Fruit fly (Drosophila melanogaster): Measurements from ENCODE around the gene CG14075.

CG14075 gene

dm6 chr3L:19021701-19022100, 36.9 kb downstream of the CG14075 start:
- TF ChIP-seq pad (GFP tag; optimal IDR thresholded peaks at IDR 0.05) = no peak
- TF ChIP-seq CG33017 (tag; optimal IDR thresholded peaks at IDR 0.05) = no peak
- TF ChIP-seq CG14711 (tag; optimal IDR thresholded peaks at IDR 0.05) = no peak
- TF ChIP-seq CG7045 (GFP tag; optimal IDR thresholded peaks at IDR 0.05) = no peak
- TF ChIP-seq CG5204 (GFP tag; optimal IDR thresholded peaks at IDR 0.05) = no peak
- TF ChIP-seq CG1620 (GFP tag; optimal IDR thresholded peaks at IDR 0.05) = no peak
- TF ChIP-seq CG12768 (GFP tag; optimal IDR thresholded peaks at IDR 0.05) = no peak
- no peak for TF ChIP-seq Crg-1 (GFP tag; optimal IDR thresholded peaks at IDR 0.05)
- TF ChIP-seq cnc (optimal IDR thresholded peaks at IDR 0.05) = no peak
- TF ChIP-seq CG7101 (tag; optimal IDR thresholded peaks at IDR 0.05) = no peak

- TF ChIP-seq Crg-1 (GFP tag; optimal IDR thresholded peaks at IDR 0.05) = no peak
- TF ChIP-seq Clk (GFP tag; optimal IDR thresholded peaks at IDR 0.05) = no peak
- TF ChIP-seq Hr96 (GFP tag; optimal IDR thresholded peaks at IDR 0.05) = no peak
- no peak for TF ChIP-seq pad (GFP tag; optimal IDR thresholded peaks at IDR 0.05)
- no peak for TF ChIP-seq CG12768 (GFP tag; optimal IDR thresholded peaks at IDR 0.05)
- no peak for TF ChIP-seq CG7101 (tag; optimal IDR thresholded peaks at IDR 0.05)
- TF ChIP-seq CG33017 (tag; optimal IDR thresholded peaks at IDR 0.05) = no peak
- no peak for TF ChIP-seq cnc (optimal IDR thresholded peaks at IDR 0.05)
- TF ChIP-seq CG11617 (GFP tag; optimal IDR thresholded peaks at IDR 0.05) = no peak
- no peak for TF ChIP-seq bab1 (GFP tag; optimal IDR thresholded peaks at IDR 0.05)
- TF ChIP-seq CG1620 (GFP tag; optimal IDR thresholded peaks at IDR 0.05) = no peak
- no peak for TF ChIP-seq cic (GFP tag; optimal IDR thresholded peaks at IDR 0.05)
- no peak for TF ChIP-seq CG7045 (GFP tag; optimal IDR thresholded peaks at IDR 0.05)
- TF ChIP-seq CG14711 (tag; optimal IDR thresholded peaks at IDR 0.05) = no peak
- no peak for TF ChIP-seq kay (GFP tag; ENCODE audit: borderline replicate concordance)
- TF ChIP-seq tj (GFP tag; optimal IDR thresholded peaks at IDR 0.05) = no peak
- no peak for TF ChIP-seq ovo (GFP tag; optimal IDR thresholded peaks at IDR 0.05)
Measured at dm6 chr3L:19024800-19025199, 40.0 kb downstream of the CG14075 start.

DNA sequence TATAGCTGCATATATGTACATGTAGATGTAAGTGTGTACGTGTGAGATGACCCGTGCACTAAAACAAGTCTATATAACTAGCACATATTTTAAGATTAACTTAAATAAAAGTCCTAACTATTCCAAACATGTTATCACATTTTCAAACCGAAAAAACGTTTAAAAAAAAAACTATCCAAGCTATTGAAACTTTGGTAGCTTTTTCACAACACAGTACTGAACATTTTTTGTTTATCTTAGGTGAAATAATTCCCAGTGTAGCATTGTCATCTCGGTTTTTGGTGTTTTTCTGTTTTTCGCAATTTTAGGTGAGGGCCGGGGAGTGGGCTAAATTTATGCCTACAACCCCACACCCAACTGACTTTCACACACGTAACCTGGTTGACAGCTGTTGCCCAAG, 42.4 kb downstream of the CG14075 start:
- TF ChIP-seq pad (GFP tag; optimal IDR thresholded peaks at IDR 0.05) (no peak), CG7101 (tag; optimal IDR thresholded peaks at IDR 0.05) (no peak), cic (GFP tag; optimal IDR thresholded peaks at IDR 0.05) (no peak), bab1 (GFP tag; optimal IDR thresholded peaks at IDR 0.05) (no peak), CG11617 (GFP tag; optimal IDR thresholded peaks at IDR 0.05) (no peak), Crg-1 (GFP tag; optimal IDR thresholded peaks at IDR 0.05) (no peak), Hr96 (GFP tag; optimal IDR thresholded peaks at IDR 0.05) (no peak), cnc (optimal IDR thresholded peaks at IDR 0.05) (no peak), kay (GFP tag; ENCODE audit: borderline replicate concordance) (no peak), ovo (GFP tag; optimal IDR thresholded peaks at IDR 0.05) (no peak), CG5204 (GFP tag; optimal IDR thresholded peaks at IDR 0.05) (no peak), Mnt (GFP tag; optimal IDR thresholded peaks at IDR 0.05) (no peak), toe (GFP tag; optimal IDR thresholded peaks at IDR 0.05) (no peak), CG14711 (tag; optimal IDR thresholded peaks at IDR 0.05) (no peak), CG7045 (GFP tag; optimal IDR thresholded peaks at IDR 0.05) (no peak)

dm6 chr3L:19031858-19032257, 47.1 kb downstream of the CG14075 start:
- TF ChIP-seq CG7101 (tag; optimal IDR thresholded peaks at IDR 0.05) (no peak), CG11617 (GFP tag; optimal IDR thresholded peaks at IDR 0.05) (no peak), Crg-1 (GFP tag; optimal IDR thresholded peaks at IDR 0.05) (no peak), ovo (GFP tag; optimal IDR thresholded peaks at IDR 0.05) (no peak), bab1 (GFP tag; optimal IDR thresholded peaks at IDR 0.05) (no peak), Mnt (GFP tag; optimal IDR thresholded peaks at IDR 0.05) (no peak), Hr96 (GFP tag; optimal IDR thresholded peaks at IDR 0.05) (no peak), toe (GFP tag; optimal IDR thresholded peaks at IDR 0.05) (no peak), kay (GFP tag; ENCODE audit: borderline replicate concordance) (no peak), CG5204 (GFP tag; optimal IDR thresholded peaks at IDR 0.05) (no peak)

DNA sequence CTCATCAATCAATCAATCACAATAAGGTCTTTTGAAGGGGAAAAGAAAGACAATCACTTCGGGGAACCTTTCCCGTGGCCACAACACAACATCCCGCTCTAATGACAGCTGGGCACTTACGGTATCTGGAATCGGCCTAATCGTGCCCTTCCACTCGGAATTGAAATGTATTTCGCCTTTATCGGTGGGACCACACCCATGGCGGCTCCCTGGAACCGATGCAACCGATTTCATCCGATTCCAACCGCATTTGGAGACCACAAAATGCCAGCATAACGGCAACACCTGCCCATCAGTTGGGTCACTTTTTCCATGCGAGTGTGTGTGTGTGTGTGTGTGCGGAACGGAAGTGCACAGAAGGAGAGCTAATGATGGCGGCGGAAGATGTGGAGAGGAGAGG, 47.9 kb downstream of the CG14075 start:
- no peak for TF ChIP-seq ovo (GFP tag; optimal IDR thresholded peaks at IDR 0.05)
- no peak for TF ChIP-seq CG7101 (tag; optimal IDR thresholded peaks at IDR 0.05)
- no peak for TF ChIP-seq Crg-1 (GFP tag; optimal IDR thresholded peaks at IDR 0.05)
- TF ChIP-seq kay (GFP tag; ENCODE audit: borderline replicate concordance) = no peak
- TF ChIP-seq Clk (GFP tag; optimal IDR thresholded peaks at IDR 0.05) = no peak
- no peak for TF ChIP-seq toe (GFP tag; optimal IDR thresholded peaks at IDR 0.05)
- no peak for TF ChIP-seq CG7045 (GFP tag; optimal IDR thresholded peaks at IDR 0.05)
- TF ChIP-seq CG5204 (GFP tag; optimal IDR thresholded peaks at IDR 0.05) = no peak
- no peak for TF ChIP-seq CG11617 (GFP tag; optimal IDR thresholded peaks at IDR 0.05)
- no peak for TF ChIP-seq bab1 (GFP tag; optimal IDR thresholded peaks at IDR 0.05)
- no peak for TF ChIP-seq cic (GFP tag; optimal IDR thresholded peaks at IDR 0.05)
- no peak for TF ChIP-seq CG14711 (tag; optimal IDR thresholded peaks at IDR 0.05)
- no peak for TF ChIP-seq CG33017 (tag; optimal IDR thresholded peaks at IDR 0.05)
- no peak for TF ChIP-seq cnc (optimal IDR thresholded peaks at IDR 0.05)
- TF ChIP-seq CG1620 (GFP tag; optimal IDR thresholded peaks at IDR 0.05) = no peak
- TF ChIP-seq Hr96 (GFP tag; optimal IDR thresholded peaks at IDR 0.05) = no peak

- TF ChIP-seq Hr96 (GFP tag; optimal IDR thresholded peaks at IDR 0.05) (no peak), toe (GFP tag; optimal IDR thresholded peaks at IDR 0.05) (no peak), tj (GFP tag; optimal IDR thresholded peaks at IDR 0.05) (no peak), CG1620 (GFP tag; optimal IDR thresholded peaks at IDR 0.05) (no peak), CG11617 (GFP tag; optimal IDR thresholded peaks at IDR 0.05) (no peak), CG7101 (tag; optimal IDR thresholded peaks at IDR 0.05) (no peak), CG14711 (tag; optimal IDR thresholded peaks at IDR 0.05) (no peak), CG7045 (GFP tag; optimal IDR thresholded peaks at IDR 0.05) (no peak), CG33017 (tag; optimal IDR thresholded peaks at IDR 0.05) (no peak)
Measured at dm6 chr3L:19033154-19033811, 48.5 kb downstream of the CG14075 start.

Data from whole organism, adult.